Worm (Caenorhabditis elegans) whole organism, mixed stage, embryonic: Measurements from ENCODE around the gene Y116A8C.38.
"Not testable (repeated sequence)": the region's sequence is repeated elsewhere in the genome, so short reads cannot be mapped to it uniquely, and the experiment has no call there.

Source experiments
- M03D4.4 ChIP-seq: sonication (generic microtip); optimal IDR thresholded peaks from 2 replicates; lab custom pipeline; 2017; ENCODE audit warnings: mild to moderate bottlenecking, missing genetic modification characterization, missing compliant biosample characterization
- bed-3 ChIP-seq: fragments of 200-800 bp; sonication (Bioruptor generic); optimal IDR thresholded peaks from 3 replicates; lab custom pipeline; 2018; ENCODE audit warnings: mild to moderate bottlenecking, missing genetic modification characterization, moderate library complexity, missing compliant biosample characterization
- blmp-1 ChIP-seq: fragments of 150-350 bp; optimal IDR thresholded peaks from 2 replicates; lab custom pipeline; 2014; ENCODE audit warnings: missing biosample characterization, missing genetic modification characterization
- ceh-39 ChIP-seq: fragments of 150-350 bp; optimal IDR thresholded peaks from 2 replicates; lab custom pipeline; 2014; ENCODE audit warnings: missing biosample characterization, missing genetic modification characterization
- ceh-43 ChIP-seq: fragments of 200-800 bp; sonication (Bioruptor generic); optimal IDR thresholded peaks from 2 replicates; lab custom pipeline; 2018; ENCODE audit warnings: mild to moderate bottlenecking, missing genetic modification characterization, moderate library complexity, missing compliant biosample characterization
- ceh-83 ChIP-seq: fragments of 200-800 bp; sonication (Bioruptor generic); optimal IDR thresholded peaks from 2 replicates; lab custom pipeline; 2018; ENCODE audit warnings: mild to moderate bottlenecking, missing genetic modification characterization, missing compliant biosample characterization
- ces-1 ChIP-seq: fragments of 150-350 bp; optimal IDR thresholded peaks from 2 replicates; lab custom pipeline; 2014; ENCODE audit warnings: missing biosample characterization, missing genetic modification reagents, missing genetic modification characterization
- drap-1 ChIP-seq: fragments of 200-800 bp; sonication (Bioruptor generic); optimal IDR thresholded peaks from 3 replicates; lab custom pipeline; 2018; ENCODE audit warnings: mild to moderate bottlenecking, missing genetic modification characterization, missing compliant biosample characterization
- elt-3 ChIP-seq: fragments of 150-350 bp; optimal IDR thresholded peaks from 2 replicates; lab custom pipeline; 2014; ENCODE audit warnings: missing biosample characterization, missing genetic modification characterization
- ham-2 ChIP-seq: fragments of 200-800 bp; sonication (Bioruptor generic); optimal IDR thresholded peaks from 2 replicates; lab custom pipeline; 2018; ENCODE audit warnings: mild to moderate bottlenecking, missing genetic modification characterization, missing compliant biosample characterization
- hlh-1 ChIP-seq: fragments of 150-350 bp; optimal IDR thresholded peaks from 2 replicates; lab custom pipeline; 2014; ENCODE audit warnings: missing biosample characterization, missing genetic modification reagents, missing genetic modification characterization
- lin-32 ChIP-seq: fragments of 200-800 bp; sonication (Bioruptor generic); optimal IDR thresholded peaks from 2 replicates; lab custom pipeline; 2018; ENCODE audit warnings: mild to moderate bottlenecking, missing genetic modification characterization, missing compliant biosample characterization
- lsy-2 ChIP-seq: fragments of 150-350 bp; optimal IDR thresholded peaks from 2 replicates; lab custom pipeline; 2014; ENCODE audit warnings: missing biosample characterization, missing genetic modification characterization
- mep-1 ChIP-seq: fragments of 150-350 bp; optimal IDR thresholded peaks from 2 replicates; lab custom pipeline; 2017; ENCODE audit warnings: missing biosample characterization, missing genetic modification reagents, missing genetic modification characterization, inconsistent platforms
- mls-2 ChIP-seq: sonication (generic microtip); optimal IDR thresholded peaks from 2 replicates; lab custom pipeline; 2016; ENCODE audit warnings: mild to moderate bottlenecking, missing genetic modification characterization, moderate library complexity, missing compliant biosample characterization
- nhr-12 ChIP-seq: fragments of 150-350 bp; optimal IDR thresholded peaks from 2 replicates; lab custom pipeline; 2014; ENCODE audit warnings: missing biosample characterization, missing genetic modification characterization
- nhr-2 ChIP-seq: fragments of 150-350 bp; optimal IDR thresholded peaks from 2 replicates; lab custom pipeline; 2014; ENCODE audit warnings: missing biosample characterization, missing genetic modification characterization
- nhr-28 ChIP-seq: fragments of 150-350 bp; optimal IDR thresholded peaks from 2 replicates; lab custom pipeline; 2014; ENCODE audit warnings: missing biosample characterization, missing genetic modification characterization
- nhr-76 ChIP-seq: sonication (generic microtip); optimal IDR thresholded peaks from 2 replicates; lab custom pipeline; 2017; ENCODE audit warnings: missing biosample characterization, missing genetic modification characterization
- pha-4 ChIP-seq: fragments of 150-350 bp; optimal IDR thresholded peaks from 2 replicates; lab custom pipeline; 2018; ENCODE audit warnings: missing biosample characterization, missing genetic modification reagents, missing genetic modification characterization
- sem-2 ChIP-seq: fragments of 200-800 bp; sonication (Bioruptor generic); optimal IDR thresholded peaks from 2 replicates; lab custom pipeline; 2018; ENCODE audit warnings: mild to moderate bottlenecking, missing genetic modification characterization, missing compliant biosample characterization
- snpc-4 ChIP-seq: fragments of 150-350 bp; optimal IDR thresholded peaks from 2 replicates; lab custom pipeline; 2014; ENCODE audit warnings: missing biosample characterization, missing genetic modification characterization
- sptf-1 ChIP-seq: sonication (generic microtip); optimal IDR thresholded peaks from 2 replicates; lab custom pipeline; 2017; ENCODE audit warnings: mild to moderate bottlenecking, missing genetic modification characterization, moderate library complexity, missing compliant biosample characterization
- tbx-8 ChIP-seq: fragments of 200-800 bp; sonication (Bioruptor generic); optimal IDR thresholded peaks from 2 replicates; lab custom pipeline; 2018; ENCODE audit warnings: mild to moderate bottlenecking, missing genetic modification characterization, moderate library complexity, missing compliant biosample characterization
- unc-120 ChIP-seq: sonication (generic microtip); optimal IDR thresholded peaks from 2 replicates; lab custom pipeline; 2017; ENCODE audit warnings: missing genetic modification characterization, missing compliant biosample characterization; ENCODE audit not compliant: poor library complexity, severe bottlenecking
- unc-39 ChIP-seq: fragments of 150-350 bp; optimal IDR thresholded peaks from 2 replicates; lab custom pipeline; 2014; ENCODE audit warnings: missing biosample characterization, missing genetic modification characterization
- unc-62 ChIP-seq: fragments of 150-350 bp; optimal IDR thresholded peaks from 2 replicates; lab custom pipeline; 2014; ENCODE audit warnings: missing biosample characterization, missing genetic modification reagents, missing genetic modification characterization
- zip-8 ChIP-seq: fragments of 150-350 bp; optimal IDR thresholded peaks from 2 replicates; lab custom pipeline; 2014; ENCODE audit warnings: missing biosample characterization, missing genetic modification characterization
- ztf-11 ChIP-seq: fragments of 150-350 bp; optimal IDR thresholded peaks from 2 replicates; lab custom pipeline; 2014; ENCODE audit warnings: missing biosample characterization, missing genetic modification characterization

The Y116A8C.38 gene

DNA sequence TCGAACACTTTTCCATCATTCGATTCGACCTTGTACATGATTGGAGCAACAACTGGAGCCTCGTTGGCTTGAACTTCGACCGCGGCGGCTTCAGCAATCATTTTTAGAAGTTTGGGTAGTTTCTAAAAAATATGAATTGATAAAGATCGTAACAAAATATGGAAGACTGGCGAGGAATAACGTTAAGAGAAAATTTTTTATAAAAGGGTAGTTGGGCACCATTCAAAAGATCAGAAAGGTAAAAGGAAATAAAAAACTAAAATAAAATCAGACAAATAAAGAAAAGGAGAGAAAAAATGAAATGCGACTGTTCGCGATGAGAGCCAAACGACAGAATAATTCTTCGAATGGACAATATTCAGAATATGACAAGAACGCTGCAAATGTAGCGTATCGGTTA is 34.4 kb downstream of the Y116A8C.38 start, which contains the start of gene skr-8:
Gene skr-8, minus strand, starts transcription at position 101 of the 400 bp plus-strand sequence.
- TF ChIP-seq snpc-4; ceh-39 (tag; lab: Kevin White, UChicago); ces-1 (GFP tag; lab: Kevin White, UChicago): not testable (repeated sequence)

DNA sequence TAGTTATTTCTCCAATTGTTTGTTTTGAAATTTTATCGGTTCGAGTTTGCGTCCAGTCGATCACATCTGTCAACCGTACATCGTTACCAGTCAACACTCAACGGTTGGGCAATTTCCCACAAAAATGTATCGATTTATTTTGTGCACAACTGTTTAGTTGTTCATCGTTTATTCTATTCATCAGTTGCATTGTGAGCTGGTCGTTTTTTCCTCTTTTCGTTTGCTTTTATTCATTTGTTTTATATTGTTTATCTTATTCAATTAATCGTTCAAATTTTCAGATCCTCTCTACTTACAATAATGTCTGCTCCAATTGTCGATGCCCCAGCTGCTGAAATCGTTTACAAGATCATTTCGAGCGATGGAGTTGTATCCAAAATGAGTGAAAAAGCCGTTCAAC is 35.6 kb downstream of the Y116A8C.38 start, which contains the start of gene skr-12:
Gene skr-12, plus strand, starts transcription at position 301 of the 400 bp plus-strand sequence.
- TF ChIP-seq ceh-39 (tag; lab: Kevin White, UChicago) (no peak), zip-8 (no peak), sem-2 (GFP tag; lab: Kevin White, UChicago) (no peak), nhr-76 (no peak), mep-1 (no peak), ham-2 (no peak), elt-3 (tag; lab: Kevin White, UChicago) (no peak), mls-2 (tag; lab: Kevin White, UChicago) (no peak), snpc-4 (no peak), unc-39 (tag; lab: Kevin White, UChicago) (no peak), unc-120 (tag; lab: Kevin White, UChicago) (no peak), tbx-8 (GFP tag; lab: Kevin White, UChicago) (no peak), nhr-12 (tag; lab: Kevin White, UChicago) (no peak), sptf-1 (tag; lab: Kevin White, UChicago) (no peak), drap-1 (GFP tag; lab: Kevin White, UChicago) (no peak)

DNA sequence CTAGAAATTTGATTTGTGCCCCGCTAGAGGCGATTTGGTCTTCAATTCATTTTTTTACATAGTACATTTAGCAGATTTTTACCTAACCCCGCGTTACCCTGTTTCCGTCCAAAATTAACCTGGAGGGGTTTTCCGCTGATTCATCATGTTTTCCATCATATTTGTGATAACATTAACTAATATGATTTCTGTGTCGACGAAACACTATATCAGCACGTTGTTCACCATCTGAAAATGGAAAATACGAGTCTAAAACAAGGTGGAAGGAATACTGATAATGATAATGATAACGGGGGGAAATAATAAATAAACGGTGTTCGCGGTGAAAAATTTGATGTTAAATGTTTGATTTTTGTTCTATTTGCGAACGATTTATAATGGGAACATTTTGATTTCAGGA is 40.4 kb downstream of the Y116A8C.38 start:
- TF ChIP-seq unc-39 (tag; lab: Kevin White, UChicago) (no peak), lsy-2 (no peak), unc-62 (no peak), sptf-1 (tag; lab: Kevin White, UChicago) (no peak), nhr-28 (tag; lab: Kevin White, UChicago) (no peak), drap-1 (GFP tag; lab: Kevin White, UChicago) (no peak), mls-2 (tag; lab: Kevin White, UChicago) (no peak), hlh-1 (tag; lab: Kevin White, UChicago) (no peak), ceh-83 (no peak), bed-3 (no peak), nhr-2 (tag; lab: Kevin White, UChicago) (no peak), sem-2 (GFP tag; lab: Kevin White, UChicago) (no peak), ceh-43 (GFP tag; lab: Kevin White, UChicago) (no peak), mep-1 (no peak), nhr-12 (tag; lab: Kevin White, UChicago) (no peak), M03D4.4 (tag; lab: Kevin White, UChicago) (no peak), ztf-11 (tag; lab: Kevin White, UChicago) (no peak), ces-1 (GFP tag; lab: Kevin White, UChicago) (no peak), pha-4 (tag; lab: Kevin White, UChicago) (no peak)

DNA sequence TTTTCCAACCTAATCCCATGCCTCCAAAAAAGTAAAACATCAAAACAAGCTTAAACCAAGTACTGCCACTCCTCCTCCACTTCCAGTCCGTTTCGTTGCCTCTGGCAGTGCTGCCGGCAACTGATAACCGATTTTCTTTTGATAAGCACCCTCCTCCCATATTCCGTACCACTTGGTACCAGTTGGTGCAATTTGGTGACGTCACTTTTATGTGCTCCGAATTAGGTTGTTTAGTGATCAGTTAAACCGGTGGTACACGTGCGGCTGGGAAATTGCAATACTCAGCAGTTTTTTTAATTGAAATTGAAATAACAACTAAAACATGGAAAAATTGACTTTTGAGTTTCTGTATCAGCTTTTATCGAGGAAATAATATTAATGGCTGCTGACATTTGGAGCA is 42.7 kb downstream of the Y116A8C.38 start:
- TF ChIP-seq elt-3 (tag; lab: Kevin White, UChicago): no peak
- no peak for TF ChIP-seq ces-1 (GFP tag; lab: Kevin White, UChicago)
- no peak for TF ChIP-seq ham-2
- TF ChIP-seq bed-3: no peak
- no peak for TF ChIP-seq sptf-1 (tag; lab: Kevin White, UChicago)
- no peak for TF ChIP-seq snpc-4
- no peak for TF ChIP-seq unc-62
- TF ChIP-seq ceh-43 (GFP tag; lab: Kevin White, UChicago): no peak
- TF ChIP-seq nhr-76: no peak
- TF ChIP-seq pha-4 (tag; lab: Kevin White, UChicago): no peak

DNA sequence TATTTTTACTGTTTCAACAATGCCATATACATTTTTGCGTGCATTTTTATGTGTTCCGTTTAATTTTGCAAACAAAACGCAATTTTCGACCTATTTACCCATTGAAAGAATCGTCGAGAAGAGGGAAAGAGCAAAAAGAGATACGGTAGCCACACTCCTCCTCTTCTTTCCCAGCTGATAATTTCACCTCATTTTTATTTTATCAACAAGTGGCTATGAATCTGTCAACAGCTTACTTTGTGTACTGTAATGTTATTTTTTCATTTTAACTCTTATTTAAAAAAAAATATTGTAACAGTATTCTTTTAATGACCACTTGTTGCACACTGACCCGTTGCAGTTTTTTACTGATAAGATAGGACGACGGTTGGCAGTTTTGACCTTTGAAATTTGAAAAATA is 43.6 kb downstream of the Y116A8C.38 start:
- no peak for TF ChIP-seq lin-32 (GFP tag; lab: Kevin White, UChicago)

DNA sequence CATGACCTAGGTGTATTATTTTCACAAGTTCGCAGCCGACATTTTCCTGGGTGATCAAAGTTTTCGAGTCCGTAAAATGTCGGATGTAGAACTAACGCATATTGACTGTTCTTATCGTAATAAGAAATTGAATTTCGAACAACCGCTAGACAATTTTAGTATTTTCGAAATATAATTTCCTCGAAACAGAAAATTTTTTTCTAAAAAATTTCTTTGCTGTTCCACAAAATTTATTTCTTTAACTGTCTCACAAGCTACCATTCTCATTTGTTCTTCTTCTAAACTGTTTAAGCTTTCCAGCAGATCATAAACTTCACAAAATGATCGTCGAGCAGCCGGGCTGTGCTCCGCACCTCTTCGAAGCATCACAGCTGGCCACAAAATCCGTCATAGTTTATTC is 44.8 kb downstream of the Y116A8C.38 start, which contains the start of gene C52D10.3:
Gene C52D10.3, plus strand, starts transcription at position 301 of the 400 bp plus-strand sequence.
- TF ChIP-seq drap-1 (GFP tag; lab: Kevin White, UChicago) (no peak), unc-120 (tag; lab: Kevin White, UChicago) (no peak), snpc-4 (no peak), M03D4.4 (tag; lab: Kevin White, UChicago) (no peak), unc-39 (tag; lab: Kevin White, UChicago) (no peak), blmp-1 (tag; lab: Kevin White, UChicago) (no peak), ztf-11 (tag; lab: Kevin White, UChicago) (no peak)
- TF ChIP-seq, all 35 proteins: peak for 0
